Worm (Caenorhabditis elegans): Measurements from ENCODE around the gene K10D6.4.

DNA sequence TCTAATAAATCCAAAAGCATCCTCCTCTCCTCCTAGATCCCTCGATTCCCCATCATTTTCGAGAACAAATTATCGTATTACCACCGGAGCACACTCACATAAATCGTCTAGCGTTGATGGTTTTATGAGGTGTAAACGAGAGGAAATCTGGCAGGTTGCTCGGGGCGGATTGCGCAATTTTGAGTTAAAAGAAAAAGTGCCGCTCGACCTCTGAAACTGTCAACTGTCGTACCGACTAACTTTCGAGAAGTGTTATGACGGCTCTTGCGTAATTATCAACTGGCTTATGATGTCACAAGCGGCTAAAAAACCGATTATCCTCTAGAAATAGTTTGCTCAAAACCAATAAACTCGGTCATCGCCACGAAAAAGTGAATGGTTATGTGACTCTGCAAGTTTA lies 4.7 kb downstream of the K10D6.4 start:
- TF ChIP-seq mep-1 (tag; optimal IDR thresholded peaks at IDR 0.05) (no peak), pax-3 (tag; optimal IDR thresholded peaks at IDR 0.05) (no peak), nhr-77 (tag; optimal IDR thresholded peaks at IDR 0.05) (no peak), tlp-1 (tag; optimal IDR thresholded peaks at IDR 0.05) (no peak), unc-62 (GFP tag; optimal IDR thresholded peaks at IDR 0.05) (no peak), nhr-11 (tag; optimal IDR thresholded peaks at IDR 0.05) (no peak), efl-1 (optimal IDR thresholded peaks at IDR 0.05) (no peak), efl-1 (GFP tag; optimal IDR thresholded peaks at IDR 0.05 in 1 of 2) (no peak)

All from whole organism, L1 larva.